Worm (Caenorhabditis elegans): ENCODE results near the gene T23F2.4.

DNA sequence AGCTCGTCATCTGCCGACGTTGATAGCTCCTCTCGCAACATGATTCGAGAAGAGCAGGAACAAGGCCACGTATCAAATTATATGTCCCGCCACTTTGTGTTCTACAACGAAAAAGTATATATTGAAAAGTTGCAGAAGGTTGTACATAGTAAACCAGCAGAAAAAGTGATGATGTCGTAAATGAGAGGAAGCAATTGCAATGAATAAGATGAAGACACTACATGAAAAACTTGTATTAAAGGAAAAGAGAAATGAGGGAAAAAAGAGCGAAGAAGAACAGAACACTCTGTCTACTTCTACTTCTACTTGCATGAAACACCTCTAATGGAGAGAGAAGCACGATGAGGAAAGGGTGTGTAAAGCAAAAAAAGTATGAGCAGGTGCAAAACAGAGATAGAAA lies 9.7 kb downstream of the T23F2.4 start, which contains the start of gene T23F2.2:
- TF ChIP-seq nhr-90 (tag; optimal IDR thresholded peaks at IDR 0.05; ENCODE audit: poor library complexity) = no peak
- TF ChIP-seq xbp-1 (tag; optimal IDR thresholded peaks at IDR 0.05) = no peak
- no peak for TF ChIP-seq nhr-237 (tag; optimal IDR thresholded peaks at IDR 0.05)
- TF ChIP-seq lir-3 (tag; optimal IDR thresholded peaks at IDR 0.05; ENCODE audit: poor library complexity) = no peak
- no peak for TF ChIP-seq ama-1 (optimal IDR thresholded peaks at IDR 0.05)
- TF ChIP-seq nhr-12 (tag; optimal IDR thresholded peaks at IDR 0.05) = no peak
- no peak for TF ChIP-seq unc-62 (GFP tag; optimal IDR thresholded peaks at IDR 0.05)
- no peak for TF ChIP-seq fos-1 (tag; optimal IDR thresholded peaks at IDR 0.05)
- TF ChIP-seq lin-35 (GFP tag; optimal IDR thresholded peaks at IDR 0.05) = no peak
- no peak for TF ChIP-seq snpc-4 (tag; optimal IDR thresholded peaks at IDR 0.05)
- TF ChIP-seq elt-3 (tag; optimal IDR thresholded peaks at IDR 0.05) = no peak

Data from whole organism, L1 larva.